Worm (Caenorhabditis elegans) whole organism, midembryonic: ENCODE measurements around the gene T05A8.7.

Experiments used
- T22C8.4 ChIP-seq: fragments of 200-800 bp; sonication (Bioruptor generic); IDR thresholded peaks from 2 replicates; pipeline ENCODE4 v1.3.6; 2022; ENCODE audit warnings: missing genetic modification characterization, missing compliant biosample characterization
- cog-1 ChIP-seq: sonication (generic microtip); optimal IDR thresholded peaks from 2 replicates; lab custom pipeline; 2016; ENCODE audit warnings: missing genetic modification characterization, missing compliant biosample characterization
- flt-1 ChIP-seq: fragments of 200-800 bp; sonication (Bioruptor generic); IDR thresholded peaks from 2 replicates; pipeline ENCODE4 v1.3.6; 2022; ENCODE audit warnings: missing genetic modification characterization, missing compliant biosample characterization
- klf-2 ChIP-seq: fragments of 200-800 bp; sonication (Bioruptor generic); conservative IDR thresholded peaks from 2 replicates; pipeline ENCODE4 v1.3.6; 2022; ENCODE audit warnings: missing genetic modification reagents, missing genetic modification characterization, missing compliant biosample characterization
- med-1 ChIP-seq: sonication (generic microtip); optimal IDR thresholded peaks from 2 replicates; lab custom pipeline; 2017; ENCODE audit warnings: missing genetic modification characterization, mild to moderate bottlenecking, missing compliant biosample characterization, antibody characterized with exemption, missing genetic modification reagents; ENCODE audit not compliant: insufficient read depth
- ref-1 ChIP-seq: fragments of 200-800 bp; sonication (Bioruptor generic); conservative IDR thresholded peaks from 2 replicates; pipeline ENCODE4 v1.3.6; 2022; ENCODE audit warnings: missing genetic modification reagents, missing genetic modification characterization, missing compliant biosample characterization
- tab-1 ChIP-seq: fragments of 200-800 bp; sonication (Bioruptor generic); IDR thresholded peaks from 2 replicates; pipeline ENCODE4 v1.3.6; 2022; ENCODE audit warnings: missing genetic modification characterization, missing compliant biosample characterization
- ztf-23 ChIP-seq: fragments of 200-800 bp; sonication (Bioruptor generic); IDR thresholded peaks from 2 replicates; pipeline ENCODE4 v1.3.6; 2022; ENCODE audit warnings: missing genetic modification reagents, missing genetic modification characterization, missing compliant biosample characterization
- ztf-29 ChIP-seq: fragments of 200-800 bp; sonication (Bioruptor generic); IDR thresholded peaks from 2 replicates; pipeline ENCODE4 v1.3.6; 2022; ENCODE audit warnings: missing genetic modification reagents, missing genetic modification characterization, missing compliant biosample characterization

T05A8.7 gene

DNA sequence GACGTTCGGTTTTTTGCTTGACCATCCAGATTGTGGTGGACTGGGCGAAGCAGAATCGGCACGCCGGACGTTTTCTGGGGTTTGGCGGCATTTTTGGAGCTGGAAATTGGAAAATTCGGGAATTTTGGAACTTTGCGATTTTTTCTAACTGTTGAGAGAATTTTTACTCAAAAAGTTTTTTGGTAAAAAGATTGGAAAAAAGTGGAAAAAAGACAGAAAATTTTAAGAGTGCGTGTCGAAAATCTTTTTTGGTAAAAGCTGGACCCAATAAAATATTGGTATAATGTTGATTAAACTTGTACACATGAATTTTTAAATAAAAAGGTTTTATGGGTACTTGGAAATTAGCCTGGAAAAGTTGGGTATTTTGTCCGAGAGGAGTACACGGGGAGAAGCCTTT is at the start of gene T05A8.7:
Gene T05A8.7, minus strand, starts transcription at position 101 of the 400 bp plus-strand sequence.
- no peak for TF ChIP-seq klf-2 (GFP tag; lab: Robert Waterston, UW)
- no peak for TF ChIP-seq ref-1 (GFP tag; lab: Robert Waterston, UW)
- TF ChIP-seq ztf-23 (GFP tag; lab: Robert Waterston, UW) = no peak
- TF ChIP-seq cog-1 (tag; lab: Kevin White, UChicago) = no peak
- no peak for TF ChIP-seq flt-1 (GFP tag; lab: Robert Waterston, UW)
- TF ChIP-seq med-1 (GFP tag; lab: Kevin White, UChicago) = no peak
- TF ChIP-seq T22C8.4 (GFP tag; lab: Robert Waterston, UW) = no peak
- TF ChIP-seq tab-1 (GFP tag; lab: Robert Waterston, UW) = no peak
- TF ChIP-seq ztf-29 (GFP tag; lab: Robert Waterston, UW) = no peak

DNA sequence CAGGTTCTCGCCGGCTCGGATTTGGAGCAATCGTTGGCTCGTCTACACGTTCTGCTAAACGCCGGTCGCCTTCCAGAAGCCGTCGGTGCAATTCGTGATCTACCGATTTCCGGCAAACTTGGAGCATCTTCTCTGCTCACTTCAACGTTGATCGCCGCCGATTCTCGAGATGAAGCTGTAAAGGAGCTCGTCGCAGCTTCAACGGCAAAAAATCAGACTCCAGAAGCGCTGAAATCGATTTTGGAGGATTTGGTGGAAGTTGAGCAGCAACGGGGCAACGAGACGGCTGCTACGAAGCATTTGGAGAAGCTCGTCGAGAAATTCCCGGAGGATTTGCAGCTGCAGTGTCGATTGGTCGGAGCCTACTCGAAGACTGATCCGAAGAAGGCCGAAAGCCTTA is 49.5 kb upstream of the T05A8.7 start:
- TF ChIP-seq ztf-29 (GFP tag; lab: Robert Waterston, UW) (no peak), ztf-23 (GFP tag; lab: Robert Waterston, UW) (no peak), klf-2 (GFP tag; lab: Robert Waterston, UW) (no peak), T22C8.4 (GFP tag; lab: Robert Waterston, UW) (no peak), cog-1 (tag; lab: Kevin White, UChicago) (no peak), med-1 (GFP tag; lab: Kevin White, UChicago) (no peak), tab-1 (GFP tag; lab: Robert Waterston, UW) (no peak), flt-1 (GFP tag; lab: Robert Waterston, UW) (no peak), ref-1 (GFP tag; lab: Robert Waterston, UW) (no peak)

DNA sequence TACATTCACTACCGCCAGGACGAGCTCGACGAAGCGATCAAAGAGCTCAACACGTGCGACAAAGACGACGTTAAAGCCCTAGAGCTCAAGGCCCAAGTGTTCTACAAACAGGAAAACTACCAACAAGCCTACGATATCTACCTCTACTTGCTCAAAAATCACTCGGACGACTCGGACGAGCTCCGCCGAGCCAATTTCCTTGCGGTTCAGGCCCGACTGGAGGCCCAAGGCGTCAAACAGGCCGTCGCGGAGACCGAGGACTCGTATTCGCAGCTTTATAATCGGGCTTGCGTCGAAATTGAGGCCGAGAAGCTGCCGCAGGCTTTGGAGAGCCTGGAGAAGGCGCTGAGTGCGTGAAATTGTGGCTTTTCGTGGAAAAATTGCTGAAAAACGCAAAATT is 45.7 kb upstream of the T05A8.7 start:
- TF ChIP-seq cog-1 (tag; lab: Kevin White, UChicago) (no peak), T22C8.4 (GFP tag; lab: Robert Waterston, UW) (no peak), ztf-23 (GFP tag; lab: Robert Waterston, UW) (no peak)

DNA sequence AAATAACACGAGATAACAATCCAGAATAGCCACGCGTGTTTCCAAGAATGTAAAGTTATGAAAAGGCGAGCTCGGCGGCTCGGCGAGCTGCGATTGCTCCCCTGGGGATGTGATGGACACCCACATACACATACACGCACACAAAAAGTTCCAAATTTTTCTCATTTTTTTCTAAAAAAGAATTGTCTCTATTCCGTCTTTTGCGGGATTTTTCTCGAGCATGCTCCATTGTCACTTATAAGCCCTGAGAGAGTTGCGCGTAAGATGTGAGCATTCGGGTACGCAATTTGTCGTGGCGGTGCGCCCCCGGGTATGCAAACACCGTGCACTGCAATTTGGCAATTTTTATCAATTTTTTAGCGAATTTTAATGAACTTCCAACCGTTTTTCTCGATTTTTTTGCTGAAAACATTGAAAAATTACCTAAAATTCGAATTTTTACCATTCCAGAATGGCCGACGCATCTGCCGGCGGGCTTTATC is 44.9 kb upstream of the T05A8.7 start, which contains the start of the genes F08D12.12 and srpa-72:
Gene F08D12.12, minus strand, starts transcription at position 51 of the 482 bp plus-strand sequence.
Gene srpa-72, plus strand, starts transcription at position 451 of the 482 bp plus-strand sequence.
- TF ChIP-seq med-1 (GFP tag; lab: Kevin White, UChicago) (no peak), ztf-23 (GFP tag; lab: Robert Waterston, UW) (no peak), flt-1 (GFP tag; lab: Robert Waterston, UW) (no peak), klf-2 (GFP tag; lab: Robert Waterston, UW) (no peak), ref-1 (GFP tag; lab: Robert Waterston, UW) (no peak), ztf-29 (GFP tag; lab: Robert Waterston, UW) (no peak; the same call in 1 of the 2 replicates), tab-1 (GFP tag; lab: Robert Waterston, UW) (no peak), T22C8.4 (GFP tag; lab: Robert Waterston, UW) (no peak), cog-1 (tag; lab: Kevin White, UChicago) (no peak)

DNA sequence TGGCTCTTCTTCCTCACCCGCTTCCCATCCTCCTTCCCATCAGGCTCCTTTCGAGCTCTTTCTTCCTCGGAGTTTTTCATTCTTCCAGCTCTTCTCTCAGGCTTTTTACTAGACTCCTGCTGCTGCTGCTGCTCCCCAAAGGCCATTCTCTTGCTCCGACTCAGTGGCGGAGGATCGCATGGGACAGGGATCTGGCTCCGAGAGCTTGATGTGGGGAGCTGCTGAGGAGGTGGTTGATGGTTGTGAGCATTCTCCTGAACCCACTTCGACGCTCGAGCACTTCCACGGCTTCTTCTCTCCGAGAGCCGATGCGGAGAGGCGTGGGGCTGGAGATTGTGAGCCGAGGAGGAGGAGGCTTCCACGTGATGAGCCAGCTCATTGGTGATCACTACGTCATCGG is 43.6 kb upstream of the T05A8.7 start:
- no peak for TF ChIP-seq T22C8.4 (GFP tag; lab: Robert Waterston, UW)
- TF ChIP-seq ztf-29 (GFP tag; lab: Robert Waterston, UW) = no peak
- TF ChIP-seq tab-1 (GFP tag; lab: Robert Waterston, UW) = no peak
- TF ChIP-seq ref-1 (GFP tag; lab: Robert Waterston, UW) = no peak
- no peak for TF ChIP-seq ztf-23 (GFP tag; lab: Robert Waterston, UW)
- no peak for TF ChIP-seq med-1 (GFP tag; lab: Kevin White, UChicago)
- no peak for TF ChIP-seq flt-1 (GFP tag; lab: Robert Waterston, UW)
- no peak for TF ChIP-seq klf-2 (GFP tag; lab: Robert Waterston, UW)
- no peak for TF ChIP-seq cog-1 (tag; lab: Kevin White, UChicago)

DNA sequence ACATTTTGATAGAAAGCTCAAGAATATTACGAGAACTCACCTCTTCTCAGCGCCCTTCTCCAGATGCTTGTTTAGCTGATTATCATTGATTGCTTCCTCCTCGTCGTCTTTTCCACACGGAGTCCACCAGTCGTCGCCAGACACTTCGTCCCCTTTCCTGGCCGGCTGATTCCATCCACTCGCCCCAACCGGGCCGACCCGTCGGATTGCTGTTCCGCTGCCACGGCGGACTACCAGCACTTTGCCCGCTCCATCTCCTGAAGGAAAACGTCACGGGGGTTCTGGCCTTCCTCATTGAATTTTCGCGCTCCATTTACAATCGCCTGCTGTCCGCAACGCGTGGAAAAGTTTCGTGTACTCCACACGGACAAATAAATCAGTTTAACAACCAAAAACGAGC is 41.2 kb upstream of the T05A8.7 start:
- no peak for TF ChIP-seq med-1 (GFP tag; lab: Kevin White, UChicago)
- TF ChIP-seq T22C8.4 (GFP tag; lab: Robert Waterston, UW) = no peak
- no peak for TF ChIP-seq flt-1 (GFP tag; lab: Robert Waterston, UW)
- TF ChIP-seq ztf-23 (GFP tag; lab: Robert Waterston, UW) = no peak
- no peak for TF ChIP-seq ztf-29 (GFP tag; lab: Robert Waterston, UW)
- TF ChIP-seq tab-1 (GFP tag; lab: Robert Waterston, UW) = no peak
- TF ChIP-seq klf-2 (GFP tag; lab: Robert Waterston, UW) = no peak
- TF ChIP-seq ref-1 (GFP tag; lab: Robert Waterston, UW) = no peak
- no peak for TF ChIP-seq cog-1 (tag; lab: Kevin White, UChicago)

DNA sequence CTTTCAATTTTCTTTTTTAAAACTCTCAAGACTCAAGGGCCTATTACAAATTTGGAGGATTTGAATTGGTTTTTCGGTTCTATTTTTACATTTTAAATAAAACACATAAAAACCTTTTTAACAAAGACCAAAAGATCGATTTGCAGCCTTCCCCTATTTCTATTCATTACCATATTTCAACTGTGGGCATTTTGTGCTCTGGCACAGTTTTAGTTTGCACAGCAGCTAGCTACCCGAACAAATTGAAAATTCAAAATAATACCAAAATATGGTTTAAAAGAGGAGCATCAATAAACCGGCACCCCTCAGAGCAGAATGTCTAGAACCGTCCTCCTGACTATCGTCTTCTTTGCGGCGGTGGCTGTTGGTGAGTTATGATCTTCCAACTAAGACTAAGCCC is 39.2 kb upstream of the T05A8.7 start, which contains the start of gene F08D12.2:
Gene F08D12.2, plus strand, starts transcription at position 301 of the 400 bp plus-strand sequence.
- TF ChIP-seq ref-1 (GFP tag; lab: Robert Waterston, UW) (no peak), med-1 (GFP tag; lab: Kevin White, UChicago) (no peak), T22C8.4 (GFP tag; lab: Robert Waterston, UW) (no peak), klf-2 (GFP tag; lab: Robert Waterston, UW) (no peak), ztf-23 (GFP tag; lab: Robert Waterston, UW) (no peak), tab-1 (GFP tag; lab: Robert Waterston, UW) (no peak), ztf-29 (GFP tag; lab: Robert Waterston, UW) (no peak), flt-1 (GFP tag; lab: Robert Waterston, UW) (no peak), cog-1 (tag; lab: Kevin White, UChicago) (no peak)

DNA sequence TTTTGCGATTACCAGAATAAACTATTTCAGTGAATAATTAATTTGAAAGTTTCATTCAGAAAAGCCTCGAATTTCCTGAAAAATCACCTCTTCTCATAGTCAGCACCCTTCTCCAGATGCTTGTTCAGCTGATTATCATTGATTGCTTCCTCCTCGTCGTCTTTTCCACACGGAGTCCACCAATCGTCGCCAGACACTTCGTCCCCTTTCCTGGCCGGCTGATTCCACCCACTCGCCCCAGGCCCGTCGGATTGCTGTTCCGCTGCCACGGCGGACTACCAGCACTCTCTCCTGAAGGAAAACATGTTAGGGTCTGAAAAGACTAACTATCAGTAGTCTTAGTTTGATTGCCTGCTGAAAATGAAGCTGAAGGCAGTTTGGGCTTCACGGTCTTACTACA is 38.7 kb upstream of the T05A8.7 start:
- no peak for TF ChIP-seq cog-1 (tag; lab: Kevin White, UChicago)
- no peak for TF ChIP-seq flt-1 (GFP tag; lab: Robert Waterston, UW)
- TF ChIP-seq ztf-29 (GFP tag; lab: Robert Waterston, UW) = no peak
- TF ChIP-seq ref-1 (GFP tag; lab: Robert Waterston, UW) = no peak
- TF ChIP-seq T22C8.4 (GFP tag; lab: Robert Waterston, UW) = no peak
- TF ChIP-seq ztf-23 (GFP tag; lab: Robert Waterston, UW) = no peak
- TF ChIP-seq med-1 (GFP tag; lab: Kevin White, UChicago) = no peak
- no peak for TF ChIP-seq klf-2 (GFP tag; lab: Robert Waterston, UW)
